Worm (Caenorhabditis elegans): ENCODE results near the gene F46H6.5.

Gene F46H6.5

DNA sequence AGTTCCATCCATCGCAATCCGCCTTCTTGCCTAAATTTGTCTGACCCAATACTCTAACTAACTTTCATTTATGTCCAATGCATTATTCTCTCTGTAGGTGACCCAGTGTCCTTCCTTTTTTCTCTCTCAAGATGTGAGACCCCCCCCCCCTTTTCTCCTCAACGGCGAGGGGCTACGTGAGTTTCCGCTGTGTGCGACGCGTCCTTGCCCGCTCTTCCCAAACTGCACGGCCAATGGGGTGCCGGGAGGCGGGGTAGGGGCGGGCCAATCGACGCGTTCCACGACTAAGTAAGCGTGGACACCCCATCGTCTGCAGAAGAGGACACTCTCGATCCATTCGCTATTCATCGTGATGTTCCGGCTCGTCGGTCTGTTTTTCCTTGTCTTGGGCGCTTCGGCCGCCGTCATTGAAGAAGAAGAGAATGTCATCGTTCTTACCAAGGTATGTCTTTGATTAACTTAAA lies 31.9 kb upstream of the F46H6.5 start, which contains the start of gene pdi-2 (continued):
- no peak for TF ChIP-seq egl-18 (GFP tag; IDR thresholded peaks at IDR 0.05)
- peak; percentile 28 for TF ChIP-seq lin-54 (GFP tag; optimal IDR thresholded peaks at IDR 0.05)
- no peak for TF ChIP-seq T07F8.4 (tag; optimal IDR thresholded peaks at IDR 0.05)
- TF ChIP-seq T26A5.8 (tag; optimal IDR thresholded peaks at IDR 0.05), result no peak
- no peak for TF ChIP-seq nhr-179 (tag; optimal IDR thresholded peaks at IDR 0.05)
- TF ChIP-seq nhr-120 (GFP tag; IDR thresholded peaks at IDR 0.05), result no peak
- no peak for TF ChIP-seq snpc-1.3 (tag; optimal IDR thresholded peaks at IDR 0.05; ENCODE audit: insufficient read depth)
- peak; percentile 82 for TF ChIP-seq dox-1 (GFP tag; IDR thresholded peaks at IDR 0.05)
- no peak for TF ChIP-seq F22D6.2 (tag; optimal IDR thresholded peaks at IDR 0.05)
- TF ChIP-seq ztf-18 (tag; optimal IDR thresholded peaks at IDR 0.05), result peak; percentile 10
- TF ChIP-seq repo-1 (tag; optimal IDR thresholded peaks at IDR 0.05), result no peak
- no peak for TF ChIP-seq ztf-3 (GFP tag; optimal IDR thresholded peaks at IDR 0.05)
- TF ChIP-seq ama-1 (optimal IDR thresholded peaks at IDR 0.05), result peak; percentile 85
- TF ChIP-seq ama-1 (GFP tag; optimal IDR thresholded peaks at IDR 0.05), result no peak
- TF ChIP-seq bed-1 (GFP tag; IDR thresholded peaks at IDR 0.05), result no peak
- peak; percentile 11 for TF ChIP-seq ceh-79 (tag; optimal IDR thresholded peaks at IDR 0.05)
- no peak for TF ChIP-seq F57A8.1 (GFP tag; optimal IDR thresholded peaks at IDR 0.05)
- no peak for TF ChIP-seq aptf-2 (GFP tag; conservative IDR thresholded peaks at IDR 0.05)
- no peak for TF ChIP-seq hlh-26 (GFP tag; conservative IDR thresholded peaks at IDR 0.05)
- TF ChIP-seq mxl-1 (tag; optimal IDR thresholded peaks at IDR 0.05), result no peak
- TF ChIP-seq lin-40 (tag; optimal IDR thresholded peaks at IDR 0.05), result peak; percentile 50
- peak; percentile 24 for TF ChIP-seq tbp1 (GFP tag; optimal IDR thresholded peaks at IDR 0.05)
- TF ChIP-seq sdz-38 (tag; optimal IDR thresholded peaks at IDR 0.05), result no peak
- TF ChIP-seq dpff-1 (tag; optimal IDR thresholded peaks at IDR 0.05), result no peak
- no peak for TF ChIP-seq ceh-58 (GFP tag; IDR thresholded peaks at IDR 0.05)
- no peak for TF ChIP-seq C17E4.6 (GFP tag; IDR thresholded peaks at IDR 0.05)
- peak; percentile 74 for TF ChIP-seq chd-7 (tag; optimal IDR thresholded peaks at IDR 0.05)
- TF ChIP-seq sptf-2 (GFP tag; optimal IDR thresholded peaks at IDR 0.05), result no peak
- TF ChIP-seq unc-130 (GFP tag; optimal IDR thresholded peaks at IDR 0.05), result no peak
- no peak for TF ChIP-seq Y67H2A.10 (GFP tag; conservative IDR thresholded peaks at IDR 0.05)
- no peak for TF ChIP-seq lsl-1 (GFP tag; optimal IDR thresholded peaks at IDR 0.05)
- no peak for TF ChIP-seq F10E7.11 (tag; optimal IDR thresholded peaks at IDR 0.05)
- TF ChIP-seq attf-3 (GFP tag; conservative IDR thresholded peaks at IDR 0.05), result no peak
- TF ChIP-seq tlf-1 (GFP tag; optimal IDR thresholded peaks at IDR 0.05), result peak; percentile 25
- peak; percentile 35 for TF ChIP-seq F52B5.7 (tag; optimal IDR thresholded peaks at IDR 0.05)
- no peak for TF ChIP-seq madf-8 (GFP tag; conservative IDR thresholded peaks at IDR 0.05)
- no peak for TF ChIP-seq nhr-90 (tag; optimal IDR thresholded peaks at IDR 0.05)
- no peak for TF ChIP-seq hrde-1 (tag; optimal IDR thresholded peaks at IDR 0.05; ENCODE audit: borderline replicate concordance)
- TF ChIP-seq nhr-80 (tag; optimal IDR thresholded peaks at IDR 0.05), result peak; percentile 54
- no peak for TF ChIP-seq F23B12.7 (tag; optimal IDR thresholded peaks at IDR 0.05; ENCODE audit: insufficient read depth)
- peak; percentile 51 for TF ChIP-seq K12H6.12 (tag; optimal IDR thresholded peaks at IDR 0.05)
- TF ChIP-seq lsy-27 (tag; optimal IDR thresholded peaks at IDR 0.05; ENCODE audit: borderline replicate concordance, insufficient read depth), result no peak
- TF ChIP-seq madf-3 (GFP tag; IDR thresholded peaks at IDR 0.05), result no peak
- TF ChIP-seq ceh-27 (GFP tag; optimal IDR thresholded peaks at IDR 0.05), result peak; percentile 86
- no peak for TF ChIP-seq dpl-1 (GFP tag; optimal IDR thresholded peaks at IDR 0.05)
- TF ChIP-seq somi-1 (GFP tag; optimal IDR thresholded peaks at IDR 0.05), result peak; percentile 75
- TF ChIP-seq B0035.1 (tag; optimal IDR thresholded peaks at IDR 0.05), result no peak
- TF ChIP-seq let-607 (tag; optimal IDR thresholded peaks at IDR 0.05), result peak; percentile 96 to 98
- no peak for TF ChIP-seq atf-7 (tag; optimal IDR thresholded peaks at IDR 0.05)

Measured in whole organism, young adult.